Fruit fly (Drosophila melanogaster): ENCODE data around the gene CG11986.

The CG11986 gene

DNA sequence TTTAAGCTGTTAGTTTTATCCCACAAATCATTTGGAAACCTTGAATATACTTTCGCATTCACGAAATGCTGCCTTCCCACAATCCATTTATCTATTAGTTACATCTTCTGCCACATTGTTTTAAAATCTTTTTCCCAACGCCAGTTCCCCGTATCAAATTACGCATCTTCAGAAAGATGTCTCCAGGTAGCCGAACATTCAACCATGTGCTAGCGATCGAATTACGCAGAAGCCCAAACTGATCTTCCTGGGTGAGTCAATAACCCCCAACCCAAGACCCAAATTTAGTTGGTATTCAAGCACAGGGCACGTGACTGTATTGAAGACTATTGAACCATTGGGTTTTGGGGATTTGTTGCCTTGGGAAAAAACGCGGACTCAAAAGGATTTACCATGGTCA is 8.7 kb downstream of the CG11986 start:
- TF ChIP-seq CTCF (optimal IDR thresholded peaks at IDR 0.05) (no peak), CG8478 (optimal IDR thresholded peaks at IDR 0.05) (no peak)

dm6 chr3R:9024835-9025510 is 9.7 kb downstream of the CG11986 start:
- TF ChIP-seq CTCF (optimal IDR thresholded peaks at IDR 0.05) (no peak), CG8478 (optimal IDR thresholded peaks at IDR 0.05) (no peak)

DNA sequence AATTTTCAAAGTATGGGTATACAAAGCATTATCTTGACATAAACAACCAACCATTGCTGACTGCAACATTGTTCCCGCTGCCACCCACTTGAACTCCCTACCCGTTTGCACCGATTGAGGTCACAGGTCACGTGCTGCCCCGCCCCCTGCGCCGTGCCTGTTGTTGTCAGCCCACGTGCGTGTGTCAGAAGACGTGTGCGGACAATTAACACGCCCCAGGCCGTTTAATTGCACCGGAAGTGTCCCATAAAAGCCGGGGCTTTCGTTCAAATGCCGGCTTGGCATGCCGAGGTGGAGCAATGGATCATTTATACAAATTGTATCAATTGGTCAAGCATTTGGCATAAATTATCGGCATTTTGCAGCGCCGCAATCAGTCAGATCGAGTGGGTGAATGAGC is 11.8 kb downstream of the CG11986 start:
- no peak for TF ChIP-seq CG8478 (optimal IDR thresholded peaks at IDR 0.05)
- TF ChIP-seq CTCF (optimal IDR thresholded peaks at IDR 0.05) = no peak

DNA sequence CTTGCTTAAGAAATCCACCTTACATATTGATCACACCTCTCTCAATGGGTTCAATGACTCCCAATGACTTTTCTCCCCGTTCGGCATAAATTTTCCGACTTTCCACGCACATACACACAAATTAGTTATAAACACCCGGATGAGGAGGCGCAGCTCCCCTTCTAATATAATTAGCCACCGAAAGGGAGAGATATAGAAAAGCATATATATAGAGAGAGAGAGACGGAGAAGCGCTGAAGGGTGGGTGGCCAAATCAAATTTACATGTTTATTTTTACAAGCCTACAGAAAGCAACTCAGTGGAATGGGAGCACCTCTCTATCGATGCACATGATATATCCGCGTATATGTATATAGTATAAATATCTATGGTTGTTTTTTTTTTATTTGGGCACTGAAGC is 13.4 kb downstream of the CG11986 start:
- no peak for TF ChIP-seq CTCF (optimal IDR thresholded peaks at IDR 0.05)
- TF ChIP-seq CG8478 (optimal IDR thresholded peaks at IDR 0.05) = no peak

DNA sequence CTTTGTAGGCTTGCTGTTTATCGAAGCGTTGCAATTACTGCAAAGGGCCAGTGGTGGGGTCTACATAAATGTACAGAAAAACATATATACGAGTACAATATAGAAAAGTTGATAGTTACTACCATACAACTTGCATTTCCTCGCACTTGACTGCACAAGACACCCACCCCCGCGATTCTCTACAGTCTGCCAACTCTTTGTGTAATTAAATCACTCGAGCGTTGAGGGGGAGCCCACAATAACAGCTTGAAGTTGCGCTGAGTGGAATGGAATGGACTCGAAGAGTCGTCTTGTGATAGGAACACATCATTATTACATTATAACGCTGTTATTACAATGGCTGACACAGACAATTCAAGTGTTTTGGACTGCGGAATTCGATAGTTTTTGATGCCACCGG is 14.2 kb downstream of the CG11986 start:
- TF ChIP-seq CG8478 (optimal IDR thresholded peaks at IDR 0.05) (no peak), CTCF (optimal IDR thresholded peaks at IDR 0.05) (no peak)

DNA sequence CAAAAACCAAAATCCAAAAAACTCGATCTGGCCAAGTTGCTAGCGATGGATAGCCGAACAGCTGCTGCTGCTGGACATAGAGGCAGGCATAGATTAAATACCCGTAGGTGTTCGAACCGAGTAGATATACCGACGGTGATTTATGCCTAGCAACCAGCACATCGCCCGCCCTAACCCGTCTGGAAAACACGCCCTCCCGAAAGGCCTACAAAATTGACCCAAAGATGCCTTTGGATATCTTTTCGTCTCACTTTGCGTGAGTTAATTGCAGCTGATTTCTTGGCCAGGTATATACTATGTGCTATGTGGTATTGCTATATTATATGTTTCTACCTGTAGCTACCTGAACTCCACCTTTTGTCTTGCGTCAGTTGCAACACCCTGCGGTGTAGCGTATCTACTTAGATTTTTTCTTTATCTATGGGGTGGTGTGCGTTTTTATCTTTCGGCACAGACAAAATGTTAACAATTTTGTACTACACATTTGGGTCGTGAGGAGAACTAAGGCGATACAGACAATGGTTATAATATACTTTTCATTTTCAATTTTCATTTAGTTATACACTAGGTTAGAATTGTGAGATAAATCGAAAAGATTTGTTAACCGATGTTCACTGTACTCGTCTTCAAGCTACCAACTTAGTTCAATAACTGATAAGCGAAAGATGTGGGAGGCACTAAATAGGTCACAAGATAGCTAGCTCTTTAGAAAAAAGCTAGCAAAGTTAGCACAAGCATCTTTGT is 14.9 kb downstream of the CG11986 start:
- no peak for TF ChIP-seq CTCF (optimal IDR thresholded peaks at IDR 0.05)
- no peak for TF ChIP-seq CG8478 (optimal IDR thresholded peaks at IDR 0.05)

- TF ChIP-seq CTCF (optimal IDR thresholded peaks at IDR 0.05) = no peak
- TF ChIP-seq CG8478 (optimal IDR thresholded peaks at IDR 0.05) = no peak
Measured at dm6 chr3R:9030750-9031128, 15.5 kb downstream of the CG11986 start.

dm6 chr3R:9031797-9032418 is 16.7 kb downstream of the CG11986 start:
- TF ChIP-seq CTCF (optimal IDR thresholded peaks at IDR 0.05) (no peak), CG8478 (optimal IDR thresholded peaks at IDR 0.05) (no peak)

- TF ChIP-seq CG8478 (optimal IDR thresholded peaks at IDR 0.05) = no peak
- TF ChIP-seq CTCF (optimal IDR thresholded peaks at IDR 0.05) = no peak
Measured at dm6 chr3R:9033619-9034401, 18.6 kb downstream of the CG11986 start.

DNA sequence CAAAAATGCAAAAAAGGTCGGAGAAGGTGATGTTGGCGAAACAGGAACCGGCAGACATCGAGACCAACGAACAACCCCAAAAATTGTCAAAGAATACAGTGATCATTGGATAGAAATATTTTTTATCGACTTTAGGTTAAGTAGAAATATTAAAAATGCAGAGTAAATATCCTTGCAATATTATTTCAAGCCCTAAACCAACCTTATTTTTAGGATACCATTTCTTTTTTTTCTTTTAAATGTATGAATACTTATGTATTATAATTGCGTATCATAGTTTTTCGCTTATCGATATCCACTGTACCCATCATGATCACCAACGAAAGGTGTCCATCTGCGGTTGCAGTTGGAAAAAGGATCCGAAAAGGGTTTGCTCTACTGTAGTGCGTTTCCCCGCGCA is 20.0 kb downstream of the CG11986 start:
- TF ChIP-seq CTCF (optimal IDR thresholded peaks at IDR 0.05) (no peak), CG8478 (optimal IDR thresholded peaks at IDR 0.05) (no peak)

- TF ChIP-seq CG8478 (optimal IDR thresholded peaks at IDR 0.05) (no peak), CTCF (optimal IDR thresholded peaks at IDR 0.05) (no peak)
Measured at dm6 chr3R:9037946-9038345, 22.7 kb downstream of the CG11986 start.

dm6 chr3R:9038652-9039051 is 23.4 kb downstream of the CG11986 start, which contains the start of gene hyx:
TSS of gene hyx (plus strand) at chr3R:9038760.
- TF ChIP-seq CTCF (optimal IDR thresholded peaks at IDR 0.05) = no peak
- TF ChIP-seq CG8478 (optimal IDR thresholded peaks at IDR 0.05) = no peak

DNA sequence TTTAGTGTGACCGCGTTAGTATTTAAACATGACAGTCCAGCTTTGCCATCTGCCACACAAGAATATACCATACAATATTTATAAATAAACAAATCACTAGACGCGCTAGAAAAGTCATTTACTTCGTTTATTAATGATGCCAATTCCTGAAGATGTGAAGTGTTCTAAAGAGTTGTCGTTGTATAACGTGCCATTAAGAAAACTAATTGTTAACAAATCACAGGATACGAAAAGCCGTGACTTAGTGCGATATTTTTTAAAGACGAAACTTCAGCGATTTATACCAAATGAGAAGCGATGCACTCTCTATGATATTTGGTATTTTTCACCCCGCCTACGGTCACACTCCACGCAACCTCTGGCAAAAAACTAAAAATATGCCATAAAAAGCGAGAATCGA is 24.2 kb downstream of the CG11986 start, which contains the start of gene neur:
TSS of gene neur (minus strand) at position 24 of the 400 bp plus-strand sequence.
- TF ChIP-seq CG8478 (optimal IDR thresholded peaks at IDR 0.05) = no peak

DNA sequence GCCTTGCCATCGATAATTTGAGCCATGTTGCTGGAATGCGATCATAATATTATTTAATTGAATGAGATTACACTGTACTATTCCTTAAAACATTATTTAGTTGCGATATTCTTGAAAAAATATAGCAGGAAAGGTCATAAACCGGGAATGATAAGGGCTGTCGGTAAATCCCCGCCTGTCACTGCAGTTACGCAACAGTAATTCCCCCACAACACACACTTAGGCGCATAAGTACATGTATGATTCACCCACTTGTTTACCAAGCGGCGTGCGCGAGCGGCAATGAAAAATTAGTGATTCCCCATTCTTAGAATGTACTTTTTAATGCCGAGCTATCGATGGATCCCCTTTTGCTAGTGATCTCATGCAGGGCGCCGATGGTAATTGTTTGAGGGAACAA is 28.4 kb downstream of the CG11986 start:
- TF ChIP-seq CTCF (optimal IDR thresholded peaks at IDR 0.05) (no peak), CG8478 (optimal IDR thresholded peaks at IDR 0.05) (no peak)

DNA sequence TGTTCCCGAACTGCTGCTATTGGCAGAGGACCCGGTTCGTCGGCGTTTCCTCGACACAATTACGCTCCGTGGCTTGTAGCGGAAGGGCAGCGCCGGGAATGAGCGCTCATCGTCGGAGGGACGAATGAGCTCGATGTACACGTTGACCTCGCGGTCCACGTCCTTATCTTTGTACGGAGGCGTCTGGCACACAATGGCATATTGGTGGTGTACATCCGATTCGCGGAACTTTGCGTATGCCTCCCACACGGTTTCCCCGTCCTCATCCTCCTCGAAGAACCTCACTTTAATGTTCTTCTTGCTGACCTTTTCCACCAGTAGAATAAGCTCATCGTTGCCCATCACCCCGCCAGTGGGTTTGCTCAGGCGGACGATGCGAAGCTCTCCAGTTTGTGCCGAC is 30.5 kb downstream of the CG11986 start:
- TF ChIP-seq CTCF (optimal IDR thresholded peaks at IDR 0.05) (no peak), CG8478 (optimal IDR thresholded peaks at IDR 0.05) (no peak)
